Fruit fly (Drosophila melanogaster) whole organism, adult: ENCODE measurements around the gene S6k.

Experiments used
- CG11617 ChIP-seq: fragments of 200-800 bp; sonication (Bioruptor generic); optimal IDR thresholded peaks from 2 replicates; lab custom pipeline; 2017; ENCODE audit warnings: mild to moderate bottlenecking, missing biosample characterization, missing genetic modification reagents, missing genetic modification characterization
- CG12768 ChIP-seq: fragments of 200-800 bp; sonication (Bioruptor generic); optimal IDR thresholded peaks from 2 replicates; lab custom pipeline; 2017; ENCODE audit warnings: missing biosample characterization, missing genetic modification characterization, mild to moderate bottlenecking, moderate library complexity, missing genetic modification reagents
- CG14711 ChIP-seq: fragments of 200-800 bp; sonication (Bioruptor generic); optimal IDR thresholded peaks from 2 replicates; lab custom pipeline; 2018; ENCODE audit warnings: missing biosample characterization, mild to moderate bottlenecking, missing genetic modification characterization, moderate library complexity
- CG1620 ChIP-seq: fragments of 200-800 bp; sonication (Bioruptor generic); optimal IDR thresholded peaks from 2 replicates; lab custom pipeline; 2016; ENCODE audit warnings: missing biosample characterization, missing genetic modification characterization
- CG33017 ChIP-seq: fragments of 200-800 bp; sonication (Bioruptor generic); optimal IDR thresholded peaks from 2 replicates; lab custom pipeline; 2018; ENCODE audit warnings: missing biosample characterization, mild to moderate bottlenecking, missing genetic modification characterization, moderate library complexity
- CG5204 ChIP-seq: fragments of 200-800 bp; sonication (Bioruptor generic); optimal IDR thresholded peaks from 2 replicates; lab custom pipeline; 2016; ENCODE audit warnings: missing biosample characterization, missing genetic modification characterization
- CG7045 ChIP-seq: fragments of 200-800 bp; sonication (Bioruptor generic); optimal IDR thresholded peaks from 2 replicates; lab custom pipeline; 2017; ENCODE audit warnings: missing biosample characterization, mild to moderate bottlenecking, missing genetic modification characterization
- CG7101 ChIP-seq: fragments of 200-800 bp; sonication (Bioruptor generic); optimal IDR thresholded peaks from 2 replicates; lab custom pipeline; 2018; ENCODE audit warnings: missing biosample characterization, mild to moderate bottlenecking, missing genetic modification characterization, moderate library complexity
- Clk ChIP-seq: fragments of 200-800 bp; sonication (Bioruptor generic); optimal IDR thresholded peaks from 2 replicates; lab custom pipeline; 2017; ENCODE audit warnings: missing biosample characterization, missing genetic modification characterization
- Crg-1 ChIP-seq: fragments of 200-800 bp; sonication (Bioruptor generic); optimal IDR thresholded peaks from 2 replicates; lab custom pipeline; 2016; ENCODE audit warnings: missing biosample characterization, missing genetic modification characterization
- Hr96 ChIP-seq: fragments of 200-800 bp; sonication (Bioruptor generic); optimal IDR thresholded peaks from 2 replicates; lab custom pipeline; 2016; ENCODE audit warnings: missing biosample characterization, missing genetic modification characterization
- Mnt ChIP-seq: fragments of 200-800 bp; sonication (Bioruptor generic); optimal IDR thresholded peaks from 2 replicates; lab custom pipeline; 2016; ENCODE audit warnings: missing biosample characterization, mild to moderate bottlenecking, missing genetic modification characterization
- bab1 ChIP-seq: fragments of 200-800 bp; sonication (Bioruptor generic); optimal IDR thresholded peaks from 3 replicates; lab custom pipeline; 2019; ENCODE audit warnings: missing biosample characterization, mild to moderate bottlenecking, missing genetic modification characterization, moderate library complexity
- cic ChIP-seq: fragments of 200-800 bp; sonication (Bioruptor generic); optimal IDR thresholded peaks from 2 replicates; lab custom pipeline; 2017; ENCODE audit warnings: missing biosample characterization, mild to moderate bottlenecking, missing genetic modification characterization, moderate library complexity
- cnc ChIP-seq, 2 experiments: fragments of >200 bp; optimal IDR thresholded peaks; 2 replicates each; lab custom pipeline; 2017
- kay ChIP-seq: fragments of 200-800 bp; sonication (Bioruptor generic); peaks from one replicate; lab custom pipeline; 2016; ENCODE audit warnings: missing biosample characterization, missing genetic modification characterization, borderline replicate concordance
- ovo ChIP-seq: fragments of 200-800 bp; sonication (Bioruptor generic); optimal IDR thresholded peaks from 2 replicates; lab custom pipeline; 2016; ENCODE audit warnings: missing biosample characterization, missing genetic modification characterization
- pad ChIP-seq: fragments of 200-800 bp; sonication (Bioruptor generic); optimal IDR thresholded peaks from 3 replicates; lab custom pipeline; 2017; ENCODE audit warnings: missing biosample characterization, missing genetic modification characterization, mild to moderate bottlenecking, moderate library complexity, missing genetic modification reagents
- tj ChIP-seq: fragments of 200-800 bp; sonication (Bioruptor generic); optimal IDR thresholded peaks from 3 replicates; lab custom pipeline; 2017; ENCODE audit warnings: missing biosample characterization, mild to moderate bottlenecking, missing genetic modification characterization, moderate library complexity
- toe ChIP-seq: fragments of 200-800 bp; sonication (Bioruptor generic); optimal IDR thresholded peaks from 2 replicates; lab custom pipeline; 2016; ENCODE audit warnings: missing biosample characterization, missing genetic modification characterization

The S6k gene

dm6 chr3L:5813016-5813415 lies 2.3 kb upstream of the S6k start, which contains the start of gene mad2:
Gene mad2 (minus strand): TSS chr3L:5813093.
- TF ChIP-seq CG14711 (tag; lab: Kevin White, UChicago): no peak
- TF ChIP-seq Clk (GFP tag; lab: Kevin White, UChicago): no peak
- no peak for TF ChIP-seq CG7101 (tag; lab: Kevin White, UChicago)
- TF ChIP-seq CG7045 (GFP tag; lab: Kevin White, UChicago): no peak
- TF ChIP-seq Mnt: peak; percentile 4
- TF ChIP-seq toe (GFP tag; lab: Kevin White, UChicago): no peak
- no peak for TF ChIP-seq CG33017 (tag; lab: Kevin White, UChicago)
- TF ChIP-seq bab1 (GFP tag; lab: Kevin White, UChicago): peak; percentile 27
- TF ChIP-seq kay (GFP tag; lab: Kevin White, UChicago): no peak
- TF ChIP-seq cic: no peak
- TF ChIP-seq Crg-1 (GFP tag; lab: Kevin White, UChicago): peak; percentile 50
- TF ChIP-seq CG1620 (GFP tag; lab: Kevin White, UChicago): no peak

- no peak for TF ChIP-seq CG1620 (GFP tag; lab: Kevin White, UChicago)
- TF ChIP-seq CG12768 (GFP tag; lab: Kevin White, UChicago): peak; percentile 17
- no peak for TF ChIP-seq CG14711 (tag; lab: Kevin White, UChicago)
- peak; percentile 88 for TF ChIP-seq cic
- TF ChIP-seq Mnt: peak; percentile 88
Measured at dm6 chr3L:5809642-5810279, 970 bp downstream of the S6k start.

- TF ChIP-seq CG33017 (tag; lab: Kevin White, UChicago) (no peak), ovo (GFP tag; lab: Kevin White, UChicago) (no peak), CG5204 (no peak), pad (GFP tag; lab: Kevin White, UChicago) (no peak), bab1 (GFP tag; lab: Kevin White, UChicago) (no peak), cnc (optimal IDR thresholded peaks at IDR 0.05; lab: Kevin White, UChicago) (no peak), cic (no peak), Crg-1 (GFP tag; lab: Kevin White, UChicago) (no peak), CG12768 (GFP tag; lab: Kevin White, UChicago) (no peak), Mnt (no peak), tj (GFP tag; lab: Kevin White, UChicago) (no peak)
Measured at dm6 chr3L:5809201-5809584, 1.5 kb downstream of the S6k start.

- TF ChIP-seq CG14711 (tag; lab: Kevin White, UChicago) (no peak), tj (GFP tag; lab: Kevin White, UChicago) (no peak), Crg-1 (GFP tag; lab: Kevin White, UChicago) (no peak), CG11617 (GFP tag; lab: Kevin White, UChicago) (no peak), Hr96 (GFP tag; lab: Kevin White, UChicago) (no peak), CG7045 (GFP tag; lab: Kevin White, UChicago) (no peak), ovo (GFP tag; lab: Kevin White, UChicago) (no peak), pad (GFP tag; lab: Kevin White, UChicago) (no peak), Clk (GFP tag; lab: Kevin White, UChicago) (no peak)
Measured at dm6 chr3L:5808540-5809200, 2.1 kb downstream of the S6k start.

dm6 chr3L:5808101-5808433 lies 2.7 kb downstream of the S6k start:
- TF ChIP-seq cic: no peak
- no peak for TF ChIP-seq ovo (GFP tag; lab: Kevin White, UChicago)
- no peak for TF ChIP-seq CG7045 (GFP tag; lab: Kevin White, UChicago)
- no peak for TF ChIP-seq CG33017 (tag; lab: Kevin White, UChicago)
- TF ChIP-seq CG12768 (GFP tag; lab: Kevin White, UChicago): no peak
- TF ChIP-seq CG11617 (GFP tag; lab: Kevin White, UChicago): no peak
- TF ChIP-seq Crg-1 (GFP tag; lab: Kevin White, UChicago): no peak

- TF ChIP-seq CG14711 (tag; lab: Kevin White, UChicago): peak; percentile 24
- peak; percentile 70 for TF ChIP-seq CG7045 (GFP tag; lab: Kevin White, UChicago)
- TF ChIP-seq CG11617 (GFP tag; lab: Kevin White, UChicago): peak; percentile 53
- no peak for TF ChIP-seq bab1 (GFP tag; lab: Kevin White, UChicago)
- TF ChIP-seq pad (GFP tag; lab: Kevin White, UChicago): peak; percentile 57
- peak; percentile 31 for TF ChIP-seq toe (GFP tag; lab: Kevin White, UChicago)
- TF ChIP-seq cic: peak; percentile 98
- TF ChIP-seq CG33017 (tag; lab: Kevin White, UChicago): peak; percentile 14
- TF ChIP-seq kay (GFP tag; lab: Kevin White, UChicago): no peak
- TF ChIP-seq Crg-1 (GFP tag; lab: Kevin White, UChicago): peak; percentile 64
- no peak for TF ChIP-seq Hr96 (GFP tag; lab: Kevin White, UChicago)
- TF ChIP-seq CG1620 (GFP tag; lab: Kevin White, UChicago): peak; percentile 67
- peak; percentile 88 for TF ChIP-seq CG12768 (GFP tag; lab: Kevin White, UChicago)
- peak; percentile 75 for TF ChIP-seq ovo (GFP tag; lab: Kevin White, UChicago)
- TF ChIP-seq cnc (optimal IDR thresholded peaks at IDR 0.05; lab: Kevin White, UChicago): no peak
- TF ChIP-seq CG7101 (tag; lab: Kevin White, UChicago): peak; percentile 64
- peak; percentile 93 for TF ChIP-seq Mnt
- TF ChIP-seq Clk (GFP tag; lab: Kevin White, UChicago): peak; percentile 69
- no peak for TF ChIP-seq CG5204
- no peak for TF ChIP-seq tj (GFP tag; lab: Kevin White, UChicago)
Measured at dm6 chr3L:5807370-5808100, 3.2 kb downstream of the S6k start.
